Worm (Caenorhabditis elegans): ENCODE data around the gene alh-1.

- TF ChIP-seq skn-1 (tag; optimal IDR thresholded peaks at IDR 0.05) (no peak), nhr-237 (tag; optimal IDR thresholded peaks at IDR 0.05) (no peak), R02D3.7 (tag; optimal IDR thresholded peaks at IDR 0.05) (no peak), mdl-1 (tag; optimal IDR thresholded peaks at IDR 0.05) (no peak), pqm-1 (tag; optimal IDR thresholded peaks at IDR 0.05) (no peak), ama-1 (optimal IDR thresholded peaks at IDR 0.05) (no peak)
Measured at ce11 chrIII:5085529-5085928, 8.0 kb downstream of the alh-1 start, which contains the start of gene cah-1.

All from whole organism, L3 larva.